Fruit fly (Drosophila melanogaster): ENCODE measurements around the gene Gs1.

Gs1 gene

DNA sequence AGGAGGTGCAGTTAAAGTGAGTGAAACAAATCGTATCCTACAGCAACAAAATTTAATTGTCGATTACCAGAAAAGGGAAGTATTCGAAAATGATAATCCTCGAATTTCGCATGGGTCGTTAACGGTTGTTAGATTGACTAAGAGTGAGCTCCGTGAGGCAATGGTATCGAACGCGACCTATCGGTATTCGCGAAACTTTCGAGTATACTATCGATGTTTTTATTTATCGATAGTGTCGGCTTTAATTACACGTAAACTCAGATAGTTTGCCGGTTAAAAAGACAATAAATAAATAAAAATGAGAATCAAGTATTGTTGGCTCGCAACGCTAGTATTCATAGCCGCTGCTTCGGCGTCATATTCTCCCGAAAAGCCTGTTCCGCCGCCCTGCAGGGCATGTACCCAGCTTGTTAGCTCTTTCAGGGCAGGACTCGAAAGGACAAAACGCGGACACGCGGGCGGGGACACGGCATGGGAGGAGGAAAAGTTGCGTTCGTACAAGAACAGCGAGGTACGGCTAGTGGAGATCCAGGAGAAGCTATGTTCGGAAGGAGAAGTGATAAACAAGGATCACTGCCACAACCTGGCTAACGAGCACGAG, 29.6 kb upstream of the Gs1 start, which contains the start of gene Creld (continued):
- TF ChIP-seq Sox102F (GFP tag; optimal IDR thresholded peaks at IDR 0.05): no peak
- no peak for TF ChIP-seq HLH3B (GFP tag; IDR thresholded peaks at IDR 0.05)
- no peak for TF ChIP-seq CG4360 (GFP tag; IDR thresholded peaks at IDR 0.05)
- no peak for TF ChIP-seq CG2199 (GFP tag; IDR thresholded peaks at IDR 0.05)
- no peak for TF ChIP-seq CG17385 (GFP tag; optimal IDR thresholded peaks at IDR 0.05)
- TF ChIP-seq Xbp1 (GFP tag; optimal IDR thresholded peaks at IDR 0.05): peak; percentile 34
- TF ChIP-seq CG17361 (GFP tag; IDR thresholded peaks at IDR 0.05): no peak
- TF ChIP-seq BtbVII (GFP tag; optimal IDR thresholded peaks at IDR 0.05): no peak
- no peak for TF ChIP-seq D19B (GFP tag; optimal IDR thresholded peaks at IDR 0.05)
- no peak for TF ChIP-seq CrebB (tag; optimal IDR thresholded peaks at IDR 0.05)
- TF ChIP-seq CG30431 (GFP tag; optimal IDR thresholded peaks at IDR 0.05): no peak
- no peak for TF ChIP-seq CG1832 (GFP tag; optimal IDR thresholded peaks at IDR 0.05)
- no peak for TF ChIP-seq CG14441 (GFP tag; IDR thresholded peaks at IDR 0.05)
- TF ChIP-seq ind (GFP tag; optimal IDR thresholded peaks at IDR 0.05): no peak
- TF ChIP-seq Poxn (GFP tag; IDR thresholded peaks at IDR 0.05): no peak
- TF ChIP-seq Hr51 (GFP tag; optimal IDR thresholded peaks at IDR 0.05): no peak
- no peak for TF ChIP-seq HLHmδ (GFP tag; optimal IDR thresholded peaks at IDR 0.05)
- TF ChIP-seq tin (GFP tag; optimal IDR thresholded peaks at IDR 0.05): no peak
- no peak for TF ChIP-seq CG17912 (GFP tag; optimal IDR thresholded peaks at IDR 0.05)
- TF ChIP-seq Hsf (GFP tag; optimal IDR thresholded peaks at IDR 0.05): no peak
- TF ChIP-seq Dp (GFP tag; optimal IDR thresholded peaks at IDR 0.05): peak; percentile 59
- TF ChIP-seq kni (GFP tag; optimal IDR thresholded peaks at IDR 0.05): no peak
- peak; percentile 9 for TF ChIP-seq CG2120 (GFP tag; optimal IDR thresholded peaks at IDR 0.05)
- TF ChIP-seq otp (GFP tag; IDR thresholded peaks at IDR 0.05): no peak
- TF ChIP-seq CG6765 (GFP tag; optimal IDR thresholded peaks at IDR 0.05): no peak
- no peak for TF ChIP-seq slp2 (GFP tag; optimal IDR thresholded peaks at IDR 0.05)
- TF ChIP-seq fd96Cb (tag; optimal IDR thresholded peaks at IDR 0.05): no peak
- peak; percentile 100 for TF ChIP-seq CG42726 (GFP tag; IDR thresholded peaks at IDR 0.05; ENCODE audit: partially characterized antibody)
- no peak for TF ChIP-seq trh (GFP tag; optimal IDR thresholded peaks at IDR 0.05)
- no peak for TF ChIP-seq ash1 (GFP tag; optimal IDR thresholded peaks at IDR 0.05)
- no peak for TF ChIP-seq CG33557 (GFP tag; optimal IDR thresholded peaks at IDR 0.05)
- TF ChIP-seq CG2202 (tag; optimal IDR thresholded peaks at IDR 0.05): no peak
- TF ChIP-seq Med (GFP tag): peak; percentile 86
- 0 out of 3 replicates have a peak, but pooled peaks have one; percentile 22 for TF ChIP-seq zfh1 (GFP tag; IDR thresholded peaks at IDR 0.05)
- no peak for TF ChIP-seq vvl (GFP tag; IDR thresholded peaks at IDR 0.05)
- no peak for TF ChIP-seq hth (optimal IDR thresholded peaks at IDR 0.05)
- no peak for TF ChIP-seq CG16779 (GFP tag; IDR thresholded peaks at IDR 0.05)
- no peak for TF ChIP-seq Meics (GFP tag; optimal IDR thresholded peaks at IDR 0.05)
- TF ChIP-seq pzg (GFP tag; optimal IDR thresholded peaks at IDR 0.05): peak; percentile 93
- no peak for TF ChIP-seq CG1602 (GFP tag; optimal IDR thresholded peaks at IDR 0.05)
- TF ChIP-seq CG12659 (GFP tag; optimal IDR thresholded peaks at IDR 0.05): peak; percentile 63
- TF ChIP-seq CG12744 (GFP tag; optimal IDR thresholded peaks at IDR 0.05): no peak
- TF ChIP-seq CG1529 (GFP tag; optimal IDR thresholded peaks at IDR 0.05): no peak
- TF ChIP-seq ssp (GFP tag; IDR thresholded peaks at IDR 0.05): no peak
- TF ChIP-seq zf30C (GFP tag; optimal IDR thresholded peaks at IDR 0.05): no peak
- no peak for TF ChIP-seq CG7928 (GFP tag; optimal IDR thresholded peaks at IDR 0.05)
- no peak for TF ChIP-seq pb (GFP tag; optimal IDR thresholded peaks at IDR 0.05)
- TF ChIP-seq cwo (GFP tag; optimal IDR thresholded peaks at IDR 0.05): no peak
- TF ChIP-seq CG8478 (optimal IDR thresholded peaks at IDR 0.05): no peak
- TF ChIP-seq Lim3 (GFP tag; IDR thresholded peaks at IDR 0.05): no peak
- TF ChIP-seq CG11560 (tag; IDR thresholded peaks at IDR 0.05): no peak; the same call in 2 of the 3 replicates
- TF ChIP-seq slou (GFP tag; optimal IDR thresholded peaks at IDR 0.05): no peak

Data from whole organism, embryonic.